Fruit fly (Drosophila melanogaster): ENCODE results near the gene PolE1.

PolE1 gene

dm6 chr3R:23356920-23357386, 9.0 kb downstream of the PolE1 start:
- no peak for TF ChIP-seq psq (optimal IDR thresholded peaks at IDR 0.05)
- TF ChIP-seq insv (optimal IDR thresholded peaks at IDR 0.05): no peak
- no peak for TF ChIP-seq ttk (optimal IDR thresholded peaks at IDR 0.05)
- TF ChIP-seq Myc (optimal IDR thresholded peaks at IDR 0.05): no peak
- TF ChIP-seq h (optimal IDR thresholded peaks at IDR 0.05): no peak
- TF ChIP-seq Sin3A (optimal IDR thresholded peaks at IDR 0.05): no peak

dm6 chr3R:23358565-23359138, 10.7 kb downstream of the PolE1 start, which contains the start of gene RpS3:
RpS3 (plus strand) TSS chr3R:23358812.
- TF ChIP-seq Myc (optimal IDR thresholded peaks at IDR 0.05) (no peak), psq (optimal IDR thresholded peaks at IDR 0.05) (no peak), insv (optimal IDR thresholded peaks at IDR 0.05) (no peak), Sin3A (optimal IDR thresholded peaks at IDR 0.05) (no peak), h (optimal IDR thresholded peaks at IDR 0.05) (no peak), ttk (optimal IDR thresholded peaks at IDR 0.05) (no peak)

- no peak for TF ChIP-seq insv (optimal IDR thresholded peaks at IDR 0.05)
- no peak for TF ChIP-seq h (optimal IDR thresholded peaks at IDR 0.05)
- TF ChIP-seq Sin3A (optimal IDR thresholded peaks at IDR 0.05): no peak
- no peak for TF ChIP-seq Myc (optimal IDR thresholded peaks at IDR 0.05)
- no peak for TF ChIP-seq ttk (optimal IDR thresholded peaks at IDR 0.05)
- no peak for TF ChIP-seq psq (optimal IDR thresholded peaks at IDR 0.05)
These were observed 11.5 kb downstream of the PolE1 start for dm6 chr3R:23359420-23359819.

- TF ChIP-seq Sin3A (optimal IDR thresholded peaks at IDR 0.05) (no peak), Myc (optimal IDR thresholded peaks at IDR 0.05) (no peak), insv (optimal IDR thresholded peaks at IDR 0.05) (no peak), ttk (optimal IDR thresholded peaks at IDR 0.05) (no peak), psq (optimal IDR thresholded peaks at IDR 0.05) (no peak), h (optimal IDR thresholded peaks at IDR 0.05) (no peak)
These were observed 12.4 kb downstream of the PolE1 start for dm6 chr3R:23360356-23360755.

dm6 chr3R:23363515-23364124, 15.7 kb downstream of the PolE1 start, which contains the start of gene CG4408:
CG4408 (minus strand) TSS chr3R:23363574.
- no peak for TF ChIP-seq ttk (optimal IDR thresholded peaks at IDR 0.05)
- no peak for TF ChIP-seq h (optimal IDR thresholded peaks at IDR 0.05)
- TF ChIP-seq Sin3A (optimal IDR thresholded peaks at IDR 0.05): no peak
- no peak for TF ChIP-seq insv (optimal IDR thresholded peaks at IDR 0.05)
- TF ChIP-seq psq (optimal IDR thresholded peaks at IDR 0.05): no peak
- no peak for TF ChIP-seq Myc (optimal IDR thresholded peaks at IDR 0.05)

dm6 chr3R:23365028-23365427, 17.1 kb downstream of the PolE1 start:
- TF ChIP-seq Sin3A (optimal IDR thresholded peaks at IDR 0.05) (no peak), h (optimal IDR thresholded peaks at IDR 0.05) (no peak), Myc (optimal IDR thresholded peaks at IDR 0.05) (no peak), insv (optimal IDR thresholded peaks at IDR 0.05) (no peak), psq (optimal IDR thresholded peaks at IDR 0.05) (no peak), ttk (optimal IDR thresholded peaks at IDR 0.05) (no peak)

dm6 chr3R:23367540-23367939, 19.6 kb downstream of the PolE1 start:
- TF ChIP-seq psq (optimal IDR thresholded peaks at IDR 0.05): no peak
- no peak for TF ChIP-seq Sin3A (optimal IDR thresholded peaks at IDR 0.05)
- no peak for TF ChIP-seq insv (optimal IDR thresholded peaks at IDR 0.05)
- no peak for TF ChIP-seq Myc (optimal IDR thresholded peaks at IDR 0.05)
- TF ChIP-seq ttk (optimal IDR thresholded peaks at IDR 0.05): no peak
- TF ChIP-seq h (optimal IDR thresholded peaks at IDR 0.05): no peak

dm6 chr3R:23368235-23368634, 20.3 kb downstream of the PolE1 start:
- TF ChIP-seq psq (optimal IDR thresholded peaks at IDR 0.05) (no peak), Sin3A (optimal IDR thresholded peaks at IDR 0.05) (no peak)

dm6 chr3R:23372624-23373023, 24.7 kb downstream of the PolE1 start, which contains the start of gene CG42827:
CG42827 (plus strand) TSS chr3R:23372924.
- TF ChIP-seq insv (optimal IDR thresholded peaks at IDR 0.05) (no peak), Myc (optimal IDR thresholded peaks at IDR 0.05) (no peak), psq (optimal IDR thresholded peaks at IDR 0.05) (no peak), ttk (optimal IDR thresholded peaks at IDR 0.05) (no peak), h (optimal IDR thresholded peaks at IDR 0.05) (no peak), Sin3A (optimal IDR thresholded peaks at IDR 0.05) (no peak)

- TF ChIP-seq h (optimal IDR thresholded peaks at IDR 0.05) (no peak), ttk (optimal IDR thresholded peaks at IDR 0.05) (no peak), Sin3A (optimal IDR thresholded peaks at IDR 0.05) (no peak), insv (optimal IDR thresholded peaks at IDR 0.05) (no peak), Myc (optimal IDR thresholded peaks at IDR 0.05) (no peak), psq (optimal IDR thresholded peaks at IDR 0.05) (no peak)
These were observed 25.5 kb downstream of the PolE1 start, which contains the start of gene CG42828 for dm6 chr3R:23373403-23373802. CG42828 (plus strand) TSS chr3R:23373703.

dm6 chr3R:23374290-23374689, 26.4 kb downstream of the PolE1 start:
- TF ChIP-seq h (optimal IDR thresholded peaks at IDR 0.05): no peak
- TF ChIP-seq psq (optimal IDR thresholded peaks at IDR 0.05): no peak
- TF ChIP-seq Myc (optimal IDR thresholded peaks at IDR 0.05): no peak
- TF ChIP-seq Sin3A (optimal IDR thresholded peaks at IDR 0.05): no peak
- TF ChIP-seq insv (optimal IDR thresholded peaks at IDR 0.05): no peak
- TF ChIP-seq ttk (optimal IDR thresholded peaks at IDR 0.05): no peak

- TF ChIP-seq insv (optimal IDR thresholded peaks at IDR 0.05): no peak
- no peak for TF ChIP-seq Sin3A (optimal IDR thresholded peaks at IDR 0.05)
These were observed 29.4 kb downstream of the PolE1 start for dm6 chr3R:23377288-23377687.

- TF ChIP-seq Sin3A (optimal IDR thresholded peaks at IDR 0.05): no peak
- no peak for TF ChIP-seq psq (optimal IDR thresholded peaks at IDR 0.05)
- TF ChIP-seq Myc (optimal IDR thresholded peaks at IDR 0.05): no peak
These were observed 35.8 kb downstream of the PolE1 start for dm6 chr3R:23383723-23384122.
